Worm (Caenorhabditis elegans): Measurements from ENCODE around the gene ZK617.26.

The ZK617.26 gene

ce11 chrIV:12032383-12032782 is 21.6 kb upstream of the ZK617.26 start (continued):
- TF ChIP-seq ceh-9 (tag; optimal IDR thresholded peaks at IDR 0.05) (no peak), lin-15B (tag; optimal IDR thresholded peaks at IDR 0.05) (peak; percentile 80), mdl-1 (tag; optimal IDR thresholded peaks at IDR 0.05) (peak; percentile 43), elt-3 (tag; optimal IDR thresholded peaks at IDR 0.05) (no peak), eor-1 (tag; optimal IDR thresholded peaks at IDR 0.05) (no peak), R02D3.7 (tag; optimal IDR thresholded peaks at IDR 0.05) (no peak), elt-1 (tag; optimal IDR thresholded peaks at IDR 0.05) (peak; percentile 55), jun-1 (tag; optimal IDR thresholded peaks at IDR 0.05) (peak; percentile 86), ceh-16 (tag; optimal IDR thresholded peaks at IDR 0.05) (no peak)

ce11 chrIV:12031003-12031402 is 20.2 kb upstream of the ZK617.26 start, which contains the start of the genes T12G3.6 and mrpl-51:
Gene T12G3.6 (minus strand): TSS chrIV:12031271.
Gene mrpl-51 (plus strand): TSS chrIV:12031324.
- TF ChIP-seq ztf-4 (tag; optimal IDR thresholded peaks at IDR 0.05) (no peak), aly-2 (tag; optimal IDR thresholded peaks at IDR 0.05) (no peak)

DNA sequence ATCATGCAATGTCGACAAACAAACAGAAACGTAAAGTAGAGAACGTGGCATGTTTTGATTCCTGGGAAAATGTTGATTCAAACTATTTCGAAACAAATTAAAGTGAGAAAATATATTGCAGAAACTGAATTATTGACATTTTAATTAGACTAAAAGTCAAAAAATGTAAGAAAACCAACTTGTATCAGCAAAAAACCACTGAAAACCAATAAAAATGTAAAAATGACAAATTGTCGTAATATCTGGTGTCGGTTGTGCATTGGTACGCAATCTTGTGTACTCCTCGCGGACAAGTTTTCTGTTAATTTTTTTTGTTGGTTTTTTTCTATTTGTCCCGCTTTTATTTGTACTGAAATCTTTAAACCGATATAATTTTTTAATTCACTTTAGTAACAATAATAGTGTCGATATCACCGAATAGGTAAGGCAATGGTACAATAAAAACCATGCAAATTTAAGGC is 19.0 kb upstream of the ZK617.26 start, which contains the start of gene T12G3.11:
T12G3.11 (minus strand) TSS at position 51 of the 461 bp plus-strand sequence.
- no peak for TF ChIP-seq elt-2 (tag; optimal IDR thresholded peaks at IDR 0.05)
- no peak for TF ChIP-seq ceh-9 (tag; optimal IDR thresholded peaks at IDR 0.05)
- TF ChIP-seq R02D3.7 (tag; optimal IDR thresholded peaks at IDR 0.05), result no peak
- no peak for TF ChIP-seq pqm-1 (tag; optimal IDR thresholded peaks at IDR 0.05)
- TF ChIP-seq ztf-11 (tag; optimal IDR thresholded peaks at IDR 0.05), result no peak
- TF ChIP-seq ceh-16 (tag; optimal IDR thresholded peaks at IDR 0.05), result no peak
- no peak for TF ChIP-seq egl-27 (tag; optimal IDR thresholded peaks at IDR 0.05)
- TF ChIP-seq lin-15B (tag; optimal IDR thresholded peaks at IDR 0.05), result peak; percentile 67
- peak; percentile 14 for TF ChIP-seq nhr-23 (tag; optimal IDR thresholded peaks at IDR 0.05)
- TF ChIP-seq zag-1 (tag; optimal IDR thresholded peaks at IDR 0.05), result no peak
- no peak for TF ChIP-seq mml-1 (tag; optimal IDR thresholded peaks at IDR 0.05)
- TF ChIP-seq nhr-11 (tag; optimal IDR thresholded peaks at IDR 0.05), result no peak
- TF ChIP-seq ceh-82 (tag; optimal IDR thresholded peaks at IDR 0.05), result no peak
- no peak for TF ChIP-seq mdl-1 (tag; optimal IDR thresholded peaks at IDR 0.05)
- TF ChIP-seq egl-5 (tag; optimal IDR thresholded peaks at IDR 0.05), result peak; percentile 29
- no peak for TF ChIP-seq ZK546.5 (tag; optimal IDR thresholded peaks at IDR 0.05)
- no peak for TF ChIP-seq fkh-10 (GFP tag; optimal IDR thresholded peaks at IDR 0.05)
- TF ChIP-seq nhr-25 (tag; optimal IDR thresholded peaks at IDR 0.05), result peak; percentile 8
- TF ChIP-seq nhr-43 (tag; optimal IDR thresholded peaks at IDR 0.05; ENCODE audit: poor library complexity, severe bottlenecking), result no peak
- no peak for TF ChIP-seq fos-1 (tag; optimal IDR thresholded peaks at IDR 0.05)
- TF ChIP-seq nhr-12 (tag; optimal IDR thresholded peaks at IDR 0.05), result no peak
- no peak for TF ChIP-seq ceh-28 (tag; optimal IDR thresholded peaks at IDR 0.05)
- no peak for TF ChIP-seq nhr-77 (tag; optimal IDR thresholded peaks at IDR 0.05)
- TF ChIP-seq unc-39 (tag; optimal IDR thresholded peaks at IDR 0.05), result no peak
- no peak for TF ChIP-seq ama-1 (optimal IDR thresholded peaks at IDR 0.05)
- no peak for TF ChIP-seq ztf-4 (tag; optimal IDR thresholded peaks at IDR 0.05)
- TF ChIP-seq hmg-11 (tag; optimal IDR thresholded peaks at IDR 0.05), result peak; percentile 40
- TF ChIP-seq snpc-4 (tag; optimal IDR thresholded peaks at IDR 0.05), result peak; percentile 26
- no peak for TF ChIP-seq daf-12 (tag; optimal IDR thresholded peaks at IDR 0.05)
- no peak for TF ChIP-seq fkh-2 (tag; optimal IDR thresholded peaks at IDR 0.05)
- no peak for TF ChIP-seq nhr-67 (tag; optimal IDR thresholded peaks at IDR 0.05)
- TF ChIP-seq skn-1 (tag; optimal IDR thresholded peaks at IDR 0.05), result no peak
- TF ChIP-seq lsy-12 (tag; optimal IDR thresholded peaks at IDR 0.05), result no peak
- TF ChIP-seq jun-1 (tag; optimal IDR thresholded peaks at IDR 0.05), result no peak
- TF ChIP-seq nhr-237 (tag; optimal IDR thresholded peaks at IDR 0.05), result no peak
- TF ChIP-seq nhr-76 (tag; optimal IDR thresholded peaks at IDR 0.05), result no peak
- TF ChIP-seq pha-4 (tag; optimal IDR thresholded peaks at IDR 0.05), result peak; percentile 46
- peak; percentile 50 for TF ChIP-seq nfya-1 (tag; optimal IDR thresholded peaks at IDR 0.05; ENCODE audit: insufficient read depth)
- TF ChIP-seq nhr-28 (tag; optimal IDR thresholded peaks at IDR 0.05), result no peak
- TF ChIP-seq elt-1 (tag; optimal IDR thresholded peaks at IDR 0.05), result no peak
- TF ChIP-seq lin-39 (tag; optimal IDR thresholded peaks at IDR 0.05), result no peak
- no peak for TF ChIP-seq tbx-2 (tag; optimal IDR thresholded peaks at IDR 0.05)
- TF ChIP-seq elt-3 (tag; optimal IDR thresholded peaks at IDR 0.05), result no peak
- no peak for TF ChIP-seq unc-62 (GFP tag; optimal IDR thresholded peaks at IDR 0.05)
- TF ChIP-seq aly-2 (tag; optimal IDR thresholded peaks at IDR 0.05), result no peak
- TF ChIP-seq sea-2 (GFP tag; optimal IDR thresholded peaks at IDR 0.05), result no peak
- no peak for TF ChIP-seq eor-1 (tag; optimal IDR thresholded peaks at IDR 0.05)

Data from whole organism, L3 larva.